Worm (Caenorhabditis elegans): ENCODE results near the gene B0310.1.

B0310.1 gene

ce11 chrX:530909-531308 is 37.9 kb downstream of the B0310.1 start, which contains the start of gene B0310.6:
B0310.6 (minus strand) TSS chrX:531009.
- TF ChIP-seq fkh-10 (GFP tag; optimal IDR thresholded peaks at IDR 0.05) (no peak), ztf-4 (tag; optimal IDR thresholded peaks at IDR 0.05) (no peak), unc-62 (GFP tag; optimal IDR thresholded peaks at IDR 0.05) (no peak), lin-13 (GFP tag; optimal IDR thresholded peaks at IDR 0.05) (no peak), Y116A8C.19 (tag; optimal IDR thresholded peaks at IDR 0.05; ENCODE audit: borderline replicate concordance) (no peak), jun-1 (tag; optimal IDR thresholded peaks at IDR 0.05) (no peak), lsy-2 (tag; optimal IDR thresholded peaks at IDR 0.05) (no peak), mdl-1 (tag; optimal IDR thresholded peaks at IDR 0.05) (no peak), zag-1 (tag; optimal IDR thresholded peaks at IDR 0.05) (no peak), skn-1 (tag; optimal IDR thresholded peaks at IDR 0.05) (no peak), hlh-4 (tag; optimal IDR thresholded peaks at IDR 0.05) (no peak), pqm-1 (tag; optimal IDR thresholded peaks at IDR 0.05) (no peak), sptf-1 (tag; optimal IDR thresholded peaks at IDR 0.05) (no peak)

- no peak for TF ChIP-seq alr-1 (tag; optimal IDR thresholded peaks at IDR 0.05; ENCODE audit: borderline replicate concordance)
- TF ChIP-seq Y116A8C.19 (tag; optimal IDR thresholded peaks at IDR 0.05; ENCODE audit: borderline replicate concordance): no peak
- peak; percentile 93 for TF ChIP-seq skn-1 (tag; optimal IDR thresholded peaks at IDR 0.05)
- TF ChIP-seq nhr-237 (tag; optimal IDR thresholded peaks at IDR 0.05): peak; percentile 36
- peak; percentile 58; the same call in 1 of the 2 replicates for TF ChIP-seq mab-9 (GFP tag; IDR thresholded peaks at IDR 0.05)
- TF ChIP-seq ceh-82 (tag; optimal IDR thresholded peaks at IDR 0.05): peak; percentile 65 to 89 (median 71)
- no peak for TF ChIP-seq hlh-17 (GFP tag; optimal IDR thresholded peaks at IDR 0.05; ENCODE audit: borderline replicate concordance)
- TF ChIP-seq hlh-4 (tag; optimal IDR thresholded peaks at IDR 0.05): no peak
- TF ChIP-seq mep-1 (tag; optimal IDR thresholded peaks at IDR 0.05): peak; percentile 68
- TF ChIP-seq C34B4.2 (tag; optimal IDR thresholded peaks at IDR 0.05): no peak
- TF ChIP-seq nhr-11 (tag; optimal IDR thresholded peaks at IDR 0.05): peak; percentile 71
- peak; percentile 82 for TF ChIP-seq rnt-1 (tag; optimal IDR thresholded peaks at IDR 0.05)
- no peak for TF ChIP-seq nhr-84 (tag; optimal IDR thresholded peaks at IDR 0.05)
- no peak for TF ChIP-seq nhr-12 (tag; optimal IDR thresholded peaks at IDR 0.05)
- peak; percentile 2 for TF ChIP-seq ztf-4 (tag; optimal IDR thresholded peaks at IDR 0.05)
- no peak for TF ChIP-seq lin-15B (tag; optimal IDR thresholded peaks at IDR 0.05)
- TF ChIP-seq C16A3.4 (tag; optimal IDR thresholded peaks at IDR 0.05): peak; percentile 63
- peak; percentile 69 to 81 for TF ChIP-seq lsy-2 (tag; optimal IDR thresholded peaks at IDR 0.05)
- TF ChIP-seq aly-2 (tag; optimal IDR thresholded peaks at IDR 0.05): peak; percentile 38
- TF ChIP-seq fkh-4 (tag; optimal IDR thresholded peaks at IDR 0.05; ENCODE audit: borderline replicate concordance): no peak
- TF ChIP-seq lin-13 (GFP tag; optimal IDR thresholded peaks at IDR 0.05): peak; percentile 72
- TF ChIP-seq zag-1 (tag; optimal IDR thresholded peaks at IDR 0.05): peak; percentile 4
- no peak for TF ChIP-seq snpc-4 (tag; optimal IDR thresholded peaks at IDR 0.05)
- peak; percentile 42 for TF ChIP-seq F16B12.6 (tag; optimal IDR thresholded peaks at IDR 0.05)
- peak; percentile 35 for TF ChIP-seq C04F5.9 (tag; optimal IDR thresholded peaks at IDR 0.05)
- peak in 2 of 3 experiments; percentile 14 to 25 for TF ChIP-seq dpl-1 (GFP tag; optimal IDR thresholded peaks at IDR 0.05)
- TF ChIP-seq nhr-19 (GFP tag; conservative IDR thresholded peaks at IDR 0.05): peak; percentile 73
- TF ChIP-seq grh-1 (GFP tag; IDR thresholded peaks at IDR 0.05): peak; percentile 65
- TF ChIP-seq sox-4 (tag; optimal IDR thresholded peaks at IDR 0.05): peak; percentile 51
- peak; percentile 98 for TF ChIP-seq nhr-85 (tag)
- TF ChIP-seq sptf-1 (tag; optimal IDR thresholded peaks at IDR 0.05): no peak
- no peak for TF ChIP-seq ets-5 (GFP tag; IDR thresholded peaks at IDR 0.05)
- TF ChIP-seq unc-98 (GFP tag; IDR thresholded peaks at IDR 0.05): no peak
- TF ChIP-seq ceh-90 (tag; optimal IDR thresholded peaks at IDR 0.05): no peak
- TF ChIP-seq nhr-76 (tag; optimal IDR thresholded peaks at IDR 0.05): no peak
- peak; percentile 21 for TF ChIP-seq pax-3 (tag; optimal IDR thresholded peaks at IDR 0.05)
- no peak for TF ChIP-seq elt-2 (tag; optimal IDR thresholded peaks at IDR 0.05)
- TF ChIP-seq unc-130 (tag; optimal IDR thresholded peaks at IDR 0.05): peak; percentile 21
- peak; percentile 64 for TF ChIP-seq mef-2 (tag; optimal IDR thresholded peaks at IDR 0.05)
- TF ChIP-seq nhr-20 (tag; optimal IDR thresholded peaks at IDR 0.05): peak; percentile 87
- TF ChIP-seq efl-1 (optimal IDR thresholded peaks at IDR 0.05): peak; percentile 53 to 66
- TF ChIP-seq efl-1 (GFP tag; optimal IDR thresholded peaks at IDR 0.05 in 1 of 2): peak; percentile 13 to 93
- TF ChIP-seq fkh-8 (tag; optimal IDR thresholded peaks at IDR 0.05): peak; percentile 63
- peak; percentile 32 for TF ChIP-seq zip-4 (GFP tag; optimal IDR thresholded peaks at IDR 0.05)
- TF ChIP-seq lin-14 (GFP tag; optimal IDR thresholded peaks at IDR 0.05): peak; percentile 96
- no peak for TF ChIP-seq ztf-11 (tag; optimal IDR thresholded peaks at IDR 0.05)
Observed at ce11 chrX:535728-536127, 42.7 kb downstream of the B0310.1 start, which contains the start of gene F28C10.3. F28C10.3 (minus strand) TSS chrX:535828.

Data from whole organism, L1 larva.